Worm (Caenorhabditis elegans) whole organism, L1 larva: Measurements from ENCODE around the gene gst-31.

ENCODE experiments used
- C04F5.9 ChIP-seq: sonication (generic microtip); optimal IDR thresholded peaks from 2 replicates; lab custom pipeline; 2016; ENCODE audit warnings: missing genetic modification characterization, missing compliant biosample characterization
- C34B4.2 ChIP-seq: sonication (generic microtip); optimal IDR thresholded peaks from 2 replicates; lab custom pipeline; 2017; ENCODE audit warnings: mild to moderate bottlenecking, missing genetic modification characterization, missing compliant biosample characterization
- Y116A8C.19 ChIP-seq: sonication (generic microtip); optimal IDR thresholded peaks from 2 replicates; lab custom pipeline; 2016; ENCODE audit warnings: missing compliant biosample characterization, missing genetic modification characterization, borderline replicate concordance
- alr-1 ChIP-seq: fragments of 200-800 bp; sonication (Bioruptor generic); optimal IDR thresholded peaks from 2 replicates; lab custom pipeline; 2018; ENCODE audit warnings: borderline replicate concordance, mild to moderate bottlenecking, missing genetic modification characterization, missing compliant biosample characterization
- aly-2 ChIP-seq: fragments of 150-350 bp; optimal IDR thresholded peaks from 2 replicates; lab custom pipeline; 2014; ENCODE audit warnings: missing biosample characterization, missing genetic modification characterization
- ama-1 ChIP-seq: fragments of 150-350 bp; optimal IDR thresholded peaks from 2 replicates; lab custom pipeline; 2014
- ceh-82 ChIP-seq, 3 experiments: fragments of 150-350 bp in 1 of 3; sonication (generic microtip) in 2 of 3; optimal IDR thresholded peaks; 2 replicates each; lab custom pipeline; 2014 to 2017; ENCODE audit warnings: missing biosample characterization in 3 of 3, missing genetic modification characterization in 3 of 3
- ceh-88 ChIP-seq: fragments of 200-800 bp; sonication (Bioruptor generic); IDR thresholded peaks from 2 replicates; pipeline ENCODE4 v1.3.6; 2022; ENCODE audit warnings: missing genetic modification characterization, missing compliant biosample characterization
- ces-1 ChIP-seq: fragments of 150-350 bp; optimal IDR thresholded peaks from 2 replicates; lab custom pipeline; 2014; ENCODE audit warnings: missing biosample characterization, missing genetic modification reagents, missing genetic modification characterization
- egl-13 ChIP-seq: sonication (generic microtip); optimal IDR thresholded peaks from 2 replicates; lab custom pipeline; 2016; ENCODE audit warnings: missing genotype, missing genetic modification reagents, missing genetic modification characterization, missing compliant biosample characterization
- elt-2 ChIP-seq: sonication (generic microtip); optimal IDR thresholded peaks from 2 replicates; lab custom pipeline; 2016; ENCODE audit warnings: missing genetic modification characterization, mild to moderate bottlenecking, inconsistent platforms, missing compliant biosample characterization, missing genetic modification reagents
- elt-3 ChIP-seq, 6 experiments: fragments of 150-350 bp in 1 of 6; sonication (generic microtip); optimal IDR thresholded peaks; 2 replicates each; lab custom pipeline; 2017 to 2018; ENCODE audit warnings: missing biosample characterization in 6 of 6, missing genetic modification characterization in 6 of 6, inconsistent platforms in 1 of 6
- ets-5 ChIP-seq: fragments of 200-800 bp; sonication (Bioruptor generic); IDR thresholded peaks from 2 replicates; pipeline ENCODE4 v1.3.6; 2022; ENCODE audit warnings: missing genetic modification characterization, missing compliant biosample characterization
- fkh-4 ChIP-seq: sonication (generic microtip); optimal IDR thresholded peaks from 2 replicates; lab custom pipeline; 2016; ENCODE audit warnings: missing compliant biosample characterization, missing genetic modification characterization, borderline replicate concordance
- fos-1 ChIP-seq: fragments of 150-350 bp; optimal IDR thresholded peaks from 2 replicates; lab custom pipeline; 2014; ENCODE audit warnings: missing biosample characterization, missing genetic modification characterization
- grh-1 ChIP-seq: fragments of 200-800 bp; sonication (Bioruptor generic); IDR thresholded peaks from 2 replicates; pipeline ENCODE4 v1.3.6; 2022; ENCODE audit warnings: missing genetic modification reagents, missing genetic modification characterization, missing compliant biosample characterization
- hlh-17 ChIP-seq: fragments of 200-800 bp; sonication (Bioruptor generic); optimal IDR thresholded peaks from 2 replicates; lab custom pipeline; 2018; ENCODE audit warnings: missing genetic modification characterization, mild to moderate bottlenecking, missing compliant biosample characterization, moderate library complexity, borderline replicate concordance
- hlh-4 ChIP-seq: sonication (generic microtip); optimal IDR thresholded peaks from 2 replicates; lab custom pipeline; 2016; ENCODE audit warnings: mild to moderate bottlenecking, missing genetic modification characterization, missing compliant biosample characterization
- hpl-2 ChIP-seq: fragments of 150-350 bp; optimal IDR thresholded peaks from 2 replicates; lab custom pipeline; 2014; ENCODE audit warnings: missing biosample characterization, missing genetic modification reagents, missing genetic modification characterization
- isw-1 ChIP-seq: fragments of 200-800 bp; sonication (Bioruptor generic); IDR thresholded peaks from 2 replicates; pipeline ENCODE4 v1.3.6; 2022; ENCODE audit warnings: missing genetic modification characterization, missing compliant biosample characterization
- lin-14 ChIP-seq: fragments of 200-800 bp; sonication (Bioruptor generic); optimal IDR thresholded peaks from 2 replicates; lab custom pipeline; 2018; ENCODE audit warnings: mild to moderate bottlenecking, missing genetic modification characterization, moderate library complexity, missing compliant biosample characterization
- lin-15B ChIP-seq: fragments of 150-350 bp; sonication (generic microtip); optimal IDR thresholded peaks from 3 replicates; lab custom pipeline; 2014; ENCODE audit warnings: missing biosample characterization, missing genetic modification characterization
- lin-39 ChIP-seq: fragments of 150-350 bp; optimal IDR thresholded peaks from 2 replicates; lab custom pipeline; 2014; ENCODE audit warnings: missing biosample characterization, missing genetic modification reagents, missing genetic modification characterization
- lir-3 ChIP-seq: sonication (generic microtip); optimal IDR thresholded peaks from 2 replicates; lab custom pipeline; 2016; ENCODE audit warnings: mild to moderate bottlenecking, missing genetic modification characterization, moderate library complexity, missing compliant biosample characterization; ENCODE audit not compliant: poor library complexity
- mab-9 ChIP-seq: fragments of 200-800 bp; sonication (Bioruptor generic); IDR thresholded peaks from 2 replicates; pipeline ENCODE4 v1.3.6; 2022; ENCODE audit warnings: missing genetic modification reagents, missing genetic modification characterization, missing compliant biosample characterization
- mdl-1 ChIP-seq, 2 experiments: fragments of 150-350 bp; optimal IDR thresholded peaks; 2 replicates each; lab custom pipeline; 2014 to 2017; ENCODE audit warnings: missing biosample characterization in 2 of 2, missing genetic modification characterization in 2 of 2, inconsistent platforms in 1 of 2
- mef-2 ChIP-seq: fragments of 150-350 bp; optimal IDR thresholded peaks from 2 replicates; lab custom pipeline; 2014; ENCODE audit warnings: missing biosample characterization, missing genetic modification characterization
- mep-1 ChIP-seq: fragments of 150-350 bp; optimal IDR thresholded peaks from 2 replicates; lab custom pipeline; 2014; ENCODE audit warnings: missing biosample characterization, missing genetic modification characterization
- nhr-12 ChIP-seq: sonication (generic microtip); optimal IDR thresholded peaks from 2 replicates; lab custom pipeline; 2017; ENCODE audit warnings: missing biosample characterization, missing genetic modification characterization
- nhr-237 ChIP-seq: fragments of 150-350 bp; optimal IDR thresholded peaks from 2 replicates; lab custom pipeline; 2014; ENCODE audit warnings: missing biosample characterization, missing genetic modification characterization
- nhr-76 ChIP-seq: sonication (generic microtip); optimal IDR thresholded peaks from 2 replicates; lab custom pipeline; 2017; ENCODE audit warnings: missing biosample characterization, missing genetic modification characterization
- nhr-85 ChIP-seq: sonication (generic microtip); peaks from one replicate; lab custom pipeline; 2016; ENCODE audit warnings: missing genetic modification characterization, inconsistent platforms, missing compliant biosample characterization
- pag-3 ChIP-seq: sonication (generic microtip); optimal IDR thresholded peaks from 2 replicates; lab custom pipeline; 2017; ENCODE audit warnings: missing genetic modification characterization, mild to moderate bottlenecking, missing compliant biosample characterization, antibody characterized with exemption, borderline replicate concordance; ENCODE audit not compliant: insufficient read depth
- pqm-1 ChIP-seq: sonication (generic microtip); optimal IDR thresholded peaks from 3 replicates; lab custom pipeline; 2017; ENCODE audit warnings: missing biosample characterization, missing genetic modification characterization
- snpc-4 ChIP-seq: fragments of 150-350 bp; optimal IDR thresholded peaks from 2 replicates; lab custom pipeline; 2014; ENCODE audit warnings: missing biosample characterization, missing genetic modification characterization
- snu-23 ChIP-seq: sonication (generic microtip); optimal IDR thresholded peaks from 2 replicates; lab custom pipeline; 2016; ENCODE audit warnings: missing genetic modification characterization, missing compliant biosample characterization
- sox-4 ChIP-seq: sonication (generic microtip); optimal IDR thresholded peaks from 2 replicates; lab custom pipeline; 2016; ENCODE audit warnings: missing genetic modification characterization, missing compliant biosample characterization
- sptf-1 ChIP-seq: fragments of 150-350 bp; optimal IDR thresholded peaks from 2 replicates; lab custom pipeline; 2014; ENCODE audit warnings: missing biosample characterization, missing genetic modification characterization
- swsn-7 ChIP-seq: sonication (generic microtip); optimal IDR thresholded peaks from 2 replicates; lab custom pipeline; 2016; ENCODE audit warnings: missing genetic modification characterization, missing compliant biosample characterization
- tbx-2 ChIP-seq: sonication (generic microtip); optimal IDR thresholded peaks from 2 replicates; lab custom pipeline; 2016; ENCODE audit warnings: missing genetic modification characterization, missing compliant biosample characterization
- tlp-1 ChIP-seq: fragments of 150-350 bp; optimal IDR thresholded peaks from 2 replicates; lab custom pipeline; 2014; ENCODE audit warnings: missing biosample characterization, missing genetic modification characterization
- unc-130 ChIP-seq: fragments of 150-350 bp; optimal IDR thresholded peaks from 2 replicates; lab custom pipeline; 2017; ENCODE audit warnings: missing biosample characterization, missing genetic modification characterization, inconsistent platforms
- unc-86 ChIP-seq: sonication (generic microtip); optimal IDR thresholded peaks from 2 replicates; lab custom pipeline; 2016; ENCODE audit warnings: missing genetic modification characterization, missing compliant biosample characterization
- unc-98 ChIP-seq: fragments of 200-800 bp; sonication (Bioruptor generic); IDR thresholded peaks from 2 replicates; pipeline ENCODE4 v1.3.6; 2022; ENCODE audit warnings: missing genetic modification characterization, missing compliant biosample characterization
- vab-15 ChIP-seq: sonication (generic microtip); optimal IDR thresholded peaks from 2 replicates; lab custom pipeline; 2017; ENCODE audit warnings: missing genotype, mild to moderate bottlenecking, missing genetic modification characterization, missing compliant biosample characterization
- xbp-1 ChIP-seq: sonication (generic microtip); optimal IDR thresholded peaks from 2 replicates; lab custom pipeline; 2016; ENCODE audit warnings: missing genetic modification characterization, missing compliant biosample characterization
- ztf-11 ChIP-seq, 2 experiments: sonication (generic microtip); optimal IDR thresholded peaks; 2 replicates each; lab custom pipeline; 2016 to 2017; ENCODE audit warnings: missing genetic modification characterization in 2 of 2, missing biosample characterization in 1 of 2, missing compliant biosample characterization in 1 of 2
- ztf-4 ChIP-seq: fragments of 150-350 bp; optimal IDR thresholded peaks from 2 replicates; lab custom pipeline; 2014; ENCODE audit warnings: missing biosample characterization, missing genetic modification characterization

gst-31 gene

DNA sequence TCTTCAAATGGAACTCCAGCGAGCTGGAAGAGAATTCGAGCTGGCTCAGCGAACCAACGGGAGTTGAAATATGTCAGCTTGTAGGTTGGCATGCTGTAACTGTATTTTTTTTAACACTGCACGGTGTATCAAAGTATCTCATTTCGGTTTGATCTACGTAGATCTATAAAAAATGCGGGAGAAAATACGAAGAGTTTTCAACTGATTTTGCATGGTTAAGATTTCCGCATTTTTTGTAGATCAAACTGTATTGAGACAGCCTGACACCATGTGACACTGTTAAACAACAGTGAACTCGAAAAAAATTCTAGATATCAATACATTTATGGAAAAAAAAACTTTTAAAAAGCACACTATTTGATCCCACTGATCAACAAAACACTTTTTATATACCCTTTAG is 3.7 kb upstream of the gst-31 start, which contains the start of gene gst-32:
Gene gst-32, minus strand, starts transcription at position 101 of the 400 bp plus-strand sequence.
- TF ChIP-seq pag-3, result no peak
- TF ChIP-seq mdl-1 (tag; optimal IDR thresholded peaks at IDR 0.05; lab: Kevin White, UChicago), result no peak
- no peak for TF ChIP-seq aly-2 (tag; lab: Kevin White, UChicago)
- no peak for TF ChIP-seq alr-1 (tag; lab: Kevin White, UChicago)
- TF ChIP-seq elt-3 (tag; optimal IDR thresholded peaks at IDR 0.05; lab: Kevin White, UChicago), result no peak
- TF ChIP-seq mep-1, result no peak
- TF ChIP-seq ces-1, result no peak
- peak; percentile 22 for TF ChIP-seq nhr-85 (tag; lab: Kevin White, UChicago)

DNA sequence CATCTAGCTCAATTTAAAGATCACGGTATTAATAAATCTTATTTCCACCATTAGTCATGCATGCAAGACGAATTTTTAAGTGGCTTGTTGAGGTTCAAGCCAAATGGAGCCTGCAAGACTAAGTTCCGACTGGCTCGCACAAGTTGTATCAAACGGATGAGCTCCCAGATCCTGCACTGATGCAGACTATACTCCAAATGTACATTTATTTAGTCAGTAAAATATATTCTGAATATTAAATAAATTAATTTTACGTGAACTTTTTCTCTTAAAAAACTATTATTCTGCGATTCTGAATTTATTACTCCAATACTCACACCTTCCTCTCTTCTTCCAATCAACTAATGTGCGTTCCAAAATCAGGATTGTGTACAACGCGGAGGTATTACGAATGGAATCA is 878 bp upstream of the gst-31 start, which contains the start of gene Y53F4B.36:
Gene Y53F4B.36, plus strand, starts transcription at position 301 of the 400 bp plus-strand sequence.
- TF ChIP-seq unc-130 (tag; lab: Kevin White, UChicago) (no peak), nhr-76 (tag; lab: Kevin White, UChicago) (no peak), hpl-2 (no peak), ztf-11 (tag; optimal IDR thresholded peaks at IDR 0.05; lab: Kevin White, UChicago) (no peak), hlh-17 (no peak), ces-1 (no peak), nhr-237 (no peak), nhr-85 (tag; lab: Kevin White, UChicago) (no peak), mef-2 (tag; lab: Kevin White, UChicago) (no peak), sox-4 (tag; lab: Kevin White, UChicago) (no peak), snu-23 (GFP tag; lab: Kevin White, UChicago) (no peak)

ce11 chrII:15173174-15173573 is 1.6 kb downstream of the gst-31 start:
- no peak for TF ChIP-seq unc-98 (GFP tag; lab: Robert Waterston, UW)
- no peak for TF ChIP-seq xbp-1
- TF ChIP-seq ceh-88 (GFP tag; lab: Robert Waterston, UW), result no peak
- TF ChIP-seq tbx-2, result no peak
- no peak for TF ChIP-seq hpl-2
- peak; percentile 57 for TF ChIP-seq lin-14
- peak; percentile 3 to 38 (median 17) for TF ChIP-seq ceh-82 (tag; optimal IDR thresholded peaks at IDR 0.05; lab: Kevin White, UChicago)
- TF ChIP-seq swsn-7, result peak; percentile 38
- TF ChIP-seq hlh-4 (tag; lab: Kevin White, UChicago), result no peak
- peak; percentile 40 for TF ChIP-seq snu-23 (GFP tag; lab: Kevin White, UChicago)
- no peak for TF ChIP-seq egl-13 (tag; lab: Kevin White, UChicago)
- TF ChIP-seq mab-9, result no peak
- no peak for TF ChIP-seq nhr-76 (tag; lab: Kevin White, UChicago)
- TF ChIP-seq ztf-4 (tag; lab: Kevin White, UChicago), result no peak
- TF ChIP-seq Y116A8C.19 (tag; lab: Kevin White, UChicago), result no peak
- no peak for TF ChIP-seq aly-2 (tag; lab: Kevin White, UChicago)
- TF ChIP-seq vab-15 (tag; lab: Kevin White, UChicago), result no peak
- TF ChIP-seq elt-2, result no peak
- TF ChIP-seq sox-4 (tag; lab: Kevin White, UChicago), result no peak
- no peak for TF ChIP-seq isw-1 (GFP tag; lab: Robert Waterston, UW)
- no peak for TF ChIP-seq nhr-12 (tag; lab: Kevin White, UChicago)
- TF ChIP-seq pqm-1 (tag; lab: Kevin White, UChicago), result no peak
- TF ChIP-seq lin-15B, result no peak
- no peak for TF ChIP-seq C34B4.2 (tag; lab: Kevin White, UChicago)
- no peak for TF ChIP-seq fos-1 (tag; lab: Kevin White, UChicago)
- TF ChIP-seq alr-1 (tag; lab: Kevin White, UChicago), result no peak
- TF ChIP-seq unc-86 (tag; lab: Kevin White, UChicago), result no peak
- TF ChIP-seq ztf-11 (tag; optimal IDR thresholded peaks at IDR 0.05; lab: Kevin White, UChicago), result no peak
- TF ChIP-seq ama-1 (lab: Kevin White, UChicago), result no peak
- no peak for TF ChIP-seq C04F5.9
- TF ChIP-seq lir-3, result no peak
- TF ChIP-seq tlp-1 (tag; lab: Kevin White, UChicago), result no peak
- no peak for TF ChIP-seq ets-5 (GFP tag; lab: Robert Waterston, UW)
- TF ChIP-seq pag-3, result no peak
- no peak for TF ChIP-seq sptf-1 (tag; lab: Kevin White, UChicago)
- peak; percentile 11 for TF ChIP-seq snpc-4 (tag; lab: Kevin White, UChicago)
- no peak for TF ChIP-seq grh-1 (GFP tag; lab: Robert Waterston, UW)
- TF ChIP-seq mdl-1 (tag; optimal IDR thresholded peaks at IDR 0.05; lab: Kevin White, UChicago), result peak in 1 of 2 experiments; percentile 35
- no peak for TF ChIP-seq ces-1
- no peak for TF ChIP-seq fkh-4
- no peak for TF ChIP-seq elt-3 (tag; optimal IDR thresholded peaks at IDR 0.05; lab: Kevin White, UChicago)
- TF ChIP-seq lin-39 (tag; lab: Kevin White, UChicago), result no peak
